4 worm cellular contexts compared by ENCODE assay signal in the genomic region with DNA sequence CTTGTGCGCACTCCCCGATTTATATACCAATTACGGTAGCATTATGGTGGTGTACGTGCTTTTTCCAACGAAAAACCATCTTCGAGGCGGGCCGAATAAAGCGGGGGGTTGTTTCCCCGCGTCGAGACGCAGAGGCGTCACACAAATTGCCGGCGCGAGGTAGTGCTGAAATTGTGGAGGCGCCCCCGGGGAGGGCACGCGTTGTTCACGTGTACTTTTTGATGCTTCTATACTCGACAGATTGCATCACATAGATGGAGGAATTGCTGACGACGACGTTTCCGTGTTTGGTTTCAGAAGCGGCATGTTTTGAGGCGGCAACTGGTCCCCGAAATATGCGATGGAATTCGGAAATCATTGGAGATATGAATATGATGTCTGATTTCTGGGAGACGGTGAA.
TF ChIP-seq lines count a peak whose summit lies in the region.

No protein-coding gene starts in this region.

TF ChIP-seq in whole organism, L2 larva, 48 proteins besides CTCF, POLR2A, EP300 and RAD21 (continues in another document):
- TF ChIP-seq unc-55 (GFP tag; optimal IDR thresholded peaks at IDR 0.05; lab: Kevin White, UChicago) (peak; percentile 86), R02D3.7 (tag; optimal IDR thresholded peaks at IDR 0.05; lab: Kevin White, UChicago) (no peak), nhr-21 (tag; optimal IDR thresholded peaks at IDR 0.05; lab: Kevin White, UChicago) (peak; percentile 93), nhr-25 (tag; optimal IDR thresholded peaks at IDR 0.05; lab: Kevin White, UChicago) (peak; percentile 91), F13H6.1 (tag; optimal IDR thresholded peaks at IDR 0.05; lab: Kevin White, UChicago) (peak; percentile 91), sma-3 (GFP tag; optimal IDR thresholded peaks at IDR 0.05; lab: Kevin White, UChicago) (peak; percentile 97), C34F6.9 (tag; optimal IDR thresholded peaks at IDR 0.05; lab: Kevin White, UChicago) (peak; percentile 87), egl-27 (tag; optimal IDR thresholded peaks at IDR 0.05; lab: Kevin White, UChicago) (peak; percentile 94), snpc-4 (tag; optimal IDR thresholded peaks at IDR 0.05; lab: Kevin White, UChicago) (peak; percentile 31), sem-4 (tag; optimal IDR thresholded peaks at IDR 0.05; lab: Kevin White, UChicago) (peak; percentile 83), alr-1 (tag; optimal IDR thresholded peaks at IDR 0.05; lab: Kevin White, UChicago) (no peak), nhr-129 (tag; optimal IDR thresholded peaks at IDR 0.05; lab: Kevin White, UChicago) (peak; percentile 100), elt-3 (tag; optimal IDR thresholded peaks at IDR 0.05; lab: Kevin White, UChicago) (no peak), lin-13 (GFP tag; optimal IDR thresholded peaks at IDR 0.05; lab: Kevin White, UChicago) (peak; percentile 76), zag-1 (tag; optimal IDR thresholded peaks at IDR 0.05; lab: Kevin White, UChicago) (peak; percentile 69), blmp-1 (tag; optimal IDR thresholded peaks at IDR 0.05; lab: Kevin White, UChicago; ENCODE audit: insufficient read depth) (peak; percentile 60), fos-1 (tag; optimal IDR thresholded peaks at IDR 0.05; lab: Kevin White, UChicago) (peak; percentile 81), ceh-16 (tag; optimal IDR thresholded peaks at IDR 0.05; lab: Kevin White, UChicago) (peak; percentile 9), gmeb-1 (tag; optimal IDR thresholded peaks at IDR 0.05; lab: Kevin White, UChicago) (peak; percentile 69), crh-2 (tag; optimal IDR thresholded peaks at IDR 0.05; lab: Kevin White, UChicago) (peak; percentile 89), lsy-2 (tag; optimal IDR thresholded peaks at IDR 0.05; lab: Kevin White, UChicago) (peak in 1 of 2 experiments; percentile 85)

TF ChIP-seq in whole organism, L4 larva, 104 proteins besides CTCF, POLR2A, EP300 and RAD21 (continues in another document):
- no peak for TF ChIP-seq nhr-76 (tag; optimal IDR thresholded peaks at IDR 0.05; lab: Kevin White, UChicago)
- TF ChIP-seq nhr-28 (tag; optimal IDR thresholded peaks at IDR 0.05; lab: Kevin White, UChicago) = peak; percentile 76
- peak; percentile 96 to 100 for TF ChIP-seq hif-1 (tag; optimal IDR thresholded peaks at IDR 0.05; lab: Kevin White, UChicago)
- peak; percentile 75 for TF ChIP-seq pha-4 (GFP tag; IDR thresholded peaks at IDR 0.05; lab: Robert Waterston, UW)
- no peak for TF ChIP-seq pha-4 (tag; optimal IDR thresholded peaks at IDR 0.05; lab: Kevin White, UChicago)
- TF ChIP-seq zip-2 (tag; optimal IDR thresholded peaks at IDR 0.05; lab: Kevin White, UChicago) = no peak
- no peak for TF ChIP-seq lin-39 (tag; optimal IDR thresholded peaks at IDR 0.05; lab: Kevin White, UChicago)
- no peak for TF ChIP-seq Y105C5A.15 (GFP tag; IDR thresholded peaks at IDR 0.05; lab: Robert Waterston, UW)
- peak; percentile 16; the same call in 1 of the 2 replicates for TF ChIP-seq lin-29 (GFP tag; IDR thresholded peaks at IDR 0.05; lab: Robert Waterston, UW)
- peak; percentile 56; the same call in 1 of the 2 replicates for TF ChIP-seq nhr-42 (GFP tag; IDR thresholded peaks at IDR 0.05; lab: Robert Waterston, UW)
- TF ChIP-seq pqm-1 (tag; optimal IDR thresholded peaks at IDR 0.05; lab: Kevin White, UChicago) = no peak
- peak; percentile 21 for TF ChIP-seq zfp-2 (tag; optimal IDR thresholded peaks at IDR 0.05; lab: Kevin White, UChicago)
- TF ChIP-seq dve-1 (tag; optimal IDR thresholded peaks at IDR 0.05; lab: Kevin White, UChicago; ENCODE audit: insufficient read depth) = peak; percentile 95
- TF ChIP-seq hlh-30 (tag; optimal IDR thresholded peaks at IDR 0.05; lab: Kevin White, UChicago; ENCODE audit: insufficient read depth) = peak; percentile 95
- TF ChIP-seq attf-4 (tag; optimal IDR thresholded peaks at IDR 0.05; lab: Kevin White, UChicago) = no peak
- TF ChIP-seq egl-43 (GFP tag; IDR thresholded peaks at IDR 0.05; lab: Robert Waterston, UW) = peak; percentile 72
- TF ChIP-seq aly-2 (tag; optimal IDR thresholded peaks at IDR 0.05; lab: Kevin White, UChicago) = no peak
- TF ChIP-seq nhr-11 (tag; optimal IDR thresholded peaks at IDR 0.05; lab: Kevin White, UChicago) = peak; percentile 84
- peak; percentile 70 for TF ChIP-seq nhr-77 (tag; optimal IDR thresholded peaks at IDR 0.05; lab: Kevin White, UChicago)
- TF ChIP-seq unc-39 (tag; optimal IDR thresholded peaks at IDR 0.05; lab: Kevin White, UChicago) = no peak
- TF ChIP-seq lin-1 (GFP tag; IDR thresholded peaks at IDR 0.05; lab: Robert Waterston, UW) = peak; percentile 94
- no peak for TF ChIP-seq Y5F2A.4 (GFP tag; optimal IDR thresholded peaks at IDR 0.05; lab: Kevin White, UChicago)
- no peak for TF ChIP-seq ces-1 (GFP tag; optimal IDR thresholded peaks at IDR 0.05; lab: Kevin White, UChicago)

TF ChIP-seq in whole organism, late embryonic, 69 proteins besides CTCF, POLR2A, EP300 and RAD21 (continues in another document):
- TF ChIP-seq ets-4 (tag; optimal IDR thresholded peaks at IDR 0.05; lab: Kevin White, UChicago) (no peak), pha-4 (tag; optimal IDR thresholded peaks at IDR 0.05; lab: Kevin White, UChicago) (no peak), ceh-14 (tag; optimal IDR thresholded peaks at IDR 0.05; lab: Kevin White, UChicago) (no peak), ceh-30 (tag; optimal IDR thresholded peaks at IDR 0.05; lab: Kevin White, UChicago) (no peak), odd-2 (tag; optimal IDR thresholded peaks at IDR 0.05; lab: Kevin White, UChicago) (no peak), lim-6 (tag; optimal IDR thresholded peaks at IDR 0.05; lab: Kevin White, UChicago) (no peak), C08G9.2 (tag; optimal IDR thresholded peaks at IDR 0.05; lab: Kevin White, UChicago) (no peak), zip-5 (tag; optimal IDR thresholded peaks at IDR 0.05; lab: Kevin White, UChicago) (no peak), nfya-1 (tag; optimal IDR thresholded peaks at IDR 0.05; lab: Kevin White, UChicago) (peak; percentile 45), pat-9 (tag; optimal IDR thresholded peaks at IDR 0.05; lab: Kevin White, UChicago) (no peak), unc-86 (tag; optimal IDR thresholded peaks at IDR 0.05; lab: Kevin White, UChicago) (no peak), ceh-9 (tag; optimal IDR thresholded peaks at IDR 0.05; lab: Kevin White, UChicago) (peak; percentile 30), nhr-11 (tag; optimal IDR thresholded peaks at IDR 0.05; lab: Kevin White, UChicago) (no peak), syd-9 (tag; optimal IDR thresholded peaks at IDR 0.05; lab: Kevin White, UChicago) (no peak), ttx-3 (tag; optimal IDR thresholded peaks at IDR 0.05; lab: Kevin White, UChicago) (no peak), fax-1 (tag; optimal IDR thresholded peaks at IDR 0.05; lab: Kevin White, UChicago) (peak; percentile 17), sox-4 (tag; optimal IDR thresholded peaks at IDR 0.05; lab: Kevin White, UChicago) (no peak), gmeb-2 (tag; optimal IDR thresholded peaks at IDR 0.05; lab: Kevin White, UChicago) (no peak), elt-4 (tag; optimal IDR thresholded peaks at IDR 0.05; lab: Kevin White, UChicago) (no peak), ceh-31 (tag; optimal IDR thresholded peaks at IDR 0.05; lab: Kevin White, UChicago) (peak; percentile 54), fkh-10 (GFP tag; optimal IDR thresholded peaks at IDR 0.05; lab: Kevin White, UChicago) (no peak), hlh-30 (tag; optimal IDR thresholded peaks at IDR 0.05; lab: Kevin White, UChicago; ENCODE audit: insufficient read depth) (peak; percentile 37), npax-4 (tag; optimal IDR thresholded peaks at IDR 0.05; lab: Kevin White, UChicago) (no peak), lin-11 (tag; optimal IDR thresholded peaks at IDR 0.05; lab: Kevin White, UChicago) (no peak), mec-3 (tag; optimal IDR thresholded peaks at IDR 0.05; lab: Kevin White, UChicago; ENCODE audit: borderline replicate concordance) (no peak)

TF ChIP-seq in whole organism, mixed stage, embryonic, 35 proteins besides CTCF, POLR2A, EP300 and RAD21:
- TF ChIP-seq unc-120 (tag; optimal IDR thresholded peaks at IDR 0.05; lab: Kevin White, UChicago; ENCODE audit: poor library complexity, severe bottlenecking) = peak; percentile 62
- TF ChIP-seq lin-13 (tag; optimal IDR thresholded peaks at IDR 0.05; lab: Kevin White, UChicago) = no peak
- no peak for TF ChIP-seq bed-3 (GFP tag; optimal IDR thresholded peaks at IDR 0.05; lab: Kevin White, UChicago)
- TF ChIP-seq lsy-2 (tag; optimal IDR thresholded peaks at IDR 0.05; lab: Kevin White, UChicago) = no peak
- TF ChIP-seq mab-5 (tag; optimal IDR thresholded peaks at IDR 0.05; lab: Kevin White, UChicago) = no peak
- peak; percentile 30 for TF ChIP-seq ham-2 (GFP tag; optimal IDR thresholded peaks at IDR 0.05; lab: Kevin White, UChicago)
- no peak for TF ChIP-seq blmp-1 (tag; optimal IDR thresholded peaks at IDR 0.05; lab: Kevin White, UChicago)
- no peak for TF ChIP-seq M03D4.4 (tag; optimal IDR thresholded peaks at IDR 0.05; lab: Kevin White, UChicago)
- peak; percentile 27 for TF ChIP-seq nhr-237 (tag; optimal IDR thresholded peaks at IDR 0.05; lab: Kevin White, UChicago)
- no peak for TF ChIP-seq ceh-43 (GFP tag; optimal IDR thresholded peaks at IDR 0.05; lab: Kevin White, UChicago)
- no peak for TF ChIP-seq mep-1 (tag; optimal IDR thresholded peaks at IDR 0.05; lab: Kevin White, UChicago)
- TF ChIP-seq nhr-2 (tag; optimal IDR thresholded peaks at IDR 0.05; lab: Kevin White, UChicago) = no peak
- TF ChIP-seq hlh-1 (tag; optimal IDR thresholded peaks at IDR 0.05; lab: Kevin White, UChicago) = no peak
- TF ChIP-seq lin-32 (GFP tag; optimal IDR thresholded peaks at IDR 0.05; lab: Kevin White, UChicago) = no peak
- peak; percentile 57 for TF ChIP-seq ces-1 (GFP tag; optimal IDR thresholded peaks at IDR 0.05; lab: Kevin White, UChicago)
- TF ChIP-seq elt-1 (tag; optimal IDR thresholded peaks at IDR 0.05; lab: Kevin White, UChicago; ENCODE audit: borderline replicate concordance, insufficient read depth) = peak; percentile 60
- TF ChIP-seq elt-3 (tag; optimal IDR thresholded peaks at IDR 0.05; lab: Kevin White, UChicago) = peak; percentile 35
- no peak for TF ChIP-seq nhr-12 (tag; optimal IDR thresholded peaks at IDR 0.05; lab: Kevin White, UChicago)
- peak; percentile 37 for TF ChIP-seq unc-62 (GFP tag; optimal IDR thresholded peaks at IDR 0.05; lab: Kevin White, UChicago)
- no peak for TF ChIP-seq mls-2 (tag; optimal IDR thresholded peaks at IDR 0.05; lab: Kevin White, UChicago)
TF ChIP-seq in whole organism, mixed stage, embryonic: peak in this region for 7.
